Worm (Caenorhabditis elegans): ENCODE results near the gene acp-5.

- no peak for TF ChIP-seq T22C8.4 (GFP tag; IDR thresholded peaks at IDR 0.05)
- no peak for TF ChIP-seq flt-1 (GFP tag; IDR thresholded peaks at IDR 0.05)
- no peak for TF ChIP-seq ztf-29 (GFP tag; IDR thresholded peaks at IDR 0.05)
- no peak for TF ChIP-seq ref-1 (GFP tag; conservative IDR thresholded peaks at IDR 0.05)
- no peak for TF ChIP-seq tab-1 (GFP tag; IDR thresholded peaks at IDR 0.05)
- no peak for TF ChIP-seq klf-2 (GFP tag; conservative IDR thresholded peaks at IDR 0.05)
- no peak for TF ChIP-seq cog-1 (tag; optimal IDR thresholded peaks at IDR 0.05)
These were observed 26.7 kb upstream of the acp-5 start for ce11 chrX:5802582-5802981.
